Fruit fly (Drosophila melanogaster): ENCODE measurements around the gene mRpL36.

Gene mRpL36

DNA sequence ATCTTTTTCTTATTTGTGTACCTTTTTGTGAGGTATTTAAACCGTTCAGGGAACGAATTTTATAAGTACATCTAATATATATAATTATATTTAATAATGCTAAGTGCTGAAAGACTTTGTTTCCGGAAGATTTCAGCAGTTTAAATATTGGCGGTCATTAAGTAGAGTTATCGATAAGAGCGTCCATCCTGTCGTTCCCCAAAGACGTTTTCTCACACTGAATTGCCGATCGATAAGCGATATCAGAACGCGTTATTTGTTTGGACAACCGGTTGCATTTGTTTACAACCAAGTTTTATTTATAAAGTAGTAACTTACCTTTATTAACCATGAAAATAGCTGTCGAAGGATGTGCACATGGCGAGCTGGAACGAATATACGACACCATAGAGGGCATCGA lies 3.3 kb downstream of the mRpL36 start, which contains the start of gene ldbr (continued):
- peak; percentile 64 for TF ChIP-seq B-H2 (GFP tag; optimal IDR thresholded peaks at IDR 0.05)
- TF ChIP-seq CG15073 (GFP tag; optimal IDR thresholded peaks at IDR 0.05) = no peak
- TF ChIP-seq CG8478 (optimal IDR thresholded peaks at IDR 0.05) = no peak
- no peak for TF ChIP-seq CG10959 (GFP tag; IDR thresholded peaks at IDR 0.05)
- TF ChIP-seq zen (tag; optimal IDR thresholded peaks at IDR 0.05) = peak; percentile 20
- no peak for TF ChIP-seq Camta (GFP tag; optimal IDR thresholded peaks at IDR 0.05)
- no peak for TF ChIP-seq Abd-B (GFP tag; optimal IDR thresholded peaks at IDR 0.05)
- TF ChIP-seq Sox102F (GFP tag; optimal IDR thresholded peaks at IDR 0.05) = no peak
- TF ChIP-seq NC2α (GFP tag; optimal IDR thresholded peaks at IDR 0.05) = no peak
- TF ChIP-seq az2 (GFP tag; optimal IDR thresholded peaks at IDR 0.05) = no peak
- TF ChIP-seq ems (GFP tag; optimal IDR thresholded peaks at IDR 0.05) = no peak
- no peak for TF ChIP-seq ac (GFP tag; optimal IDR thresholded peaks at IDR 0.05)
- TF ChIP-seq D19A (tag; optimal IDR thresholded peaks at IDR 0.05) = no peak
- TF ChIP-seq CG9215 (GFP tag; IDR thresholded peaks at IDR 0.05) = no peak
- no peak for TF ChIP-seq CG17612 (GFP tag; IDR thresholded peaks at IDR 0.05)
- TF ChIP-seq Dref (GFP tag; IDR thresholded peaks at IDR 0.05) = peak; percentile 89
- TF ChIP-seq inv (GFP tag; IDR thresholded peaks at IDR 0.05; ENCODE audit: partially characterized antibody) = no peak
- TF ChIP-seq gsb (GFP tag; IDR thresholded peaks at IDR 0.05) = no peak
- TF ChIP-seq so (GFP tag; IDR thresholded peaks at IDR 0.05) = no peak
- peak; percentile 45; the same call in 2 of the 3 replicates for TF ChIP-seq Opbp (GFP tag; IDR thresholded peaks at IDR 0.05; ENCODE audit: partially characterized antibody)
- TF ChIP-seq cwo (GFP tag; optimal IDR thresholded peaks at IDR 0.05) = no peak
- TF ChIP-seq Ets97D (GFP tag; optimal IDR thresholded peaks at IDR 0.05) = peak; percentile 69
- no peak for TF ChIP-seq CG8359 (GFP tag; optimal IDR thresholded peaks at IDR 0.05; ENCODE audit: borderline replicate concordance)
- peak; percentile 18 for TF ChIP-seq CG12391 (tag; optimal IDR thresholded peaks at IDR 0.05)
- TF ChIP-seq CG17385 (GFP tag; optimal IDR thresholded peaks at IDR 0.05) = peak; percentile 14
- TF ChIP-seq slou (GFP tag; optimal IDR thresholded peaks at IDR 0.05) = no peak
- peak; percentile 65; the same call in 1 of the 2 replicates for TF ChIP-seq bbx (GFP tag; IDR thresholded peaks at IDR 0.05; ENCODE audit: partially characterized antibody)
- TF ChIP-seq mirr (GFP tag; optimal IDR thresholded peaks at IDR 0.05) = no peak
- TF ChIP-seq CG14014 (GFP tag; IDR thresholded peaks at IDR 0.05) = no peak
- no peak for TF ChIP-seq CG15011 (GFP tag; optimal IDR thresholded peaks at IDR 0.05)
- no peak for TF ChIP-seq shn (GFP tag; optimal IDR thresholded peaks at IDR 0.05)
- TF ChIP-seq insv (GFP tag; optimal IDR thresholded peaks at IDR 0.05) = peak in 1 of 2 experiments; percentile 26
- peak; percentile 41; the same call in 1 of the 2 replicates for TF ChIP-seq tna (GFP tag; IDR thresholded peaks at IDR 0.05; ENCODE audit: partially characterized antibody)
- TF ChIP-seq Pdp1 (GFP tag; optimal IDR thresholded peaks at IDR 0.05) = peak in 1 of 2 experiments; percentile 21
- TF ChIP-seq CG8924 (tag; optimal IDR thresholded peaks at IDR 0.05) = no peak
- no peak for TF ChIP-seq cato (GFP tag; optimal IDR thresholded peaks at IDR 0.05; ENCODE audit: borderline replicate concordance)
- TF ChIP-seq CG11456 (GFP tag; IDR thresholded peaks at IDR 0.05) = no peak
- no peak for TF ChIP-seq odd (GFP tag; optimal IDR thresholded peaks at IDR 0.05)
- TF ChIP-seq CG6654 (GFP tag; optimal IDR thresholded peaks at IDR 0.05) = no peak
- TF ChIP-seq pzg (GFP tag; optimal IDR thresholded peaks at IDR 0.05) = peak; percentile 64
- no peak for TF ChIP-seq Dek (tag; optimal IDR thresholded peaks at IDR 0.05)
- TF ChIP-seq Drgx (GFP tag; IDR thresholded peaks at IDR 0.05) = no peak
- TF ChIP-seq CG17568 (GFP tag; optimal IDR thresholded peaks at IDR 0.05) = no peak
- TF ChIP-seq sisA (GFP tag; IDR thresholded peaks at IDR 0.05) = no peak
- TF ChIP-seq Lhr (GFP tag; optimal IDR thresholded peaks at IDR 0.05) = no peak
- no peak for TF ChIP-seq CG6175 (GFP tag; IDR thresholded peaks at IDR 0.05)
- TF ChIP-seq zen2 (GFP tag; IDR thresholded peaks at IDR 0.05; ENCODE audit: partially characterized antibody) = peak; percentile 30; the same call in 1 of the 3 replicates
- no peak for TF ChIP-seq CG13624 (GFP tag; optimal IDR thresholded peaks at IDR 0.05)
- TF ChIP-seq CG11695 (GFP tag; IDR thresholded peaks at IDR 0.05) = no peak
- TF ChIP-seq maf-S (GFP tag; optimal IDR thresholded peaks at IDR 0.05) = no peak
- no peak for TF ChIP-seq zfh1 (GFP tag; IDR thresholded peaks at IDR 0.05)

All from whole organism, embryonic.